Fruit fly (Drosophila melanogaster): ENCODE data around the gene CG9626.

The CG9626 gene

DNA sequence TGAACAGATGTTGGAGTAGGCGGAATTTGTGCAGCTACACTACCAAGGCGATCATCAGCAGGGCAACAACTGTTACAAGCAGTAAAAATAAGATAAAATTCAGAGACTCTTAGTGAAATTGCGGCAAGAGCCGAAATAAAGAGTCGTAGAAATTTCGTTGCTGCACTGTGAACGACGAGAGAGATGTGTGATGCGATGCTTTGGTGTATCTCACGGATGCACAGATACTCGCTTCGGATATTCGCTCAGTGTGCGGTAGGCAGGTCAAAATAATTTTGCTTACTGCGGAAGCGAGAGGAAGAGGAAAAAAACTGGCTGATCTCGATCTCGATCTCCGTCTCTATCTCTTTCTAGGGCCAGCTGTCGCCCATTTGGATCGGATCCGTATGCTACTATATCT, 12.0 kb downstream of the CG9626 start:
- no peak for TF ChIP-seq Clk (GFP tag; optimal IDR thresholded peaks at IDR 0.05)
- TF ChIP-seq Mnt (GFP tag; optimal IDR thresholded peaks at IDR 0.05), result no peak
- TF ChIP-seq CG14711 (tag; optimal IDR thresholded peaks at IDR 0.05), result no peak
- no peak for TF ChIP-seq pad (GFP tag; optimal IDR thresholded peaks at IDR 0.05)
- TF ChIP-seq CG12768 (GFP tag; optimal IDR thresholded peaks at IDR 0.05), result no peak
- no peak for TF ChIP-seq CG11617 (GFP tag; optimal IDR thresholded peaks at IDR 0.05)
- TF ChIP-seq CG7045 (GFP tag; optimal IDR thresholded peaks at IDR 0.05), result no peak
- no peak for TF ChIP-seq bab1 (GFP tag; optimal IDR thresholded peaks at IDR 0.05)
- no peak for TF ChIP-seq Hr96 (GFP tag; optimal IDR thresholded peaks at IDR 0.05)
- no peak for TF ChIP-seq Crg-1 (GFP tag; optimal IDR thresholded peaks at IDR 0.05)
- no peak for TF ChIP-seq cnc (optimal IDR thresholded peaks at IDR 0.05)

DNA sequence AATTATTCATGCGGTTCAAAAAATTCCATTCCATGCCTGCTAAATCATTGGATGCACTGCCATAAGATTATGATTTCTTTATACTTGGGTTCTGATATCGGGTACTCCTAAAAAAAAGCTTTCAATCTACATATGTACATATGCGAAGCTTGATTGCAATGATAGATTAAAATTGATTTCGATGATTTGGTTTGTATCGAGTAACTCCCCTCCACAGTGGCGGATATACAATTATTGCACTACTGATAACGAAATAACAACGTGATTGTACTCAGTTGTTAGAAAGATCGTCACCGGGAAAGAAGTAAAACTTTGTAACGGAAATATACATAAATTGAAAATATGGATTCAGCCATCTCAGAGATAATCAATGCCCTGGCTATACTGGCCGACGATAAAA, 13.1 kb downstream of the CG9626 start, which contains the start of gene Nazo:
Gene Nazo (plus strand): TSS at position 180 of the 400 bp plus-strand sequence.
- TF ChIP-seq cnc (optimal IDR thresholded peaks at IDR 0.05) (no peak), Hr96 (GFP tag; optimal IDR thresholded peaks at IDR 0.05) (no peak)

dm6 chr3R:8285727-8286344, 14.9 kb downstream of the CG9626 start:
- TF ChIP-seq toe (GFP tag; optimal IDR thresholded peaks at IDR 0.05) (no peak), CG11617 (GFP tag; optimal IDR thresholded peaks at IDR 0.05) (no peak), Hr96 (GFP tag; optimal IDR thresholded peaks at IDR 0.05) (no peak), CG14711 (tag; optimal IDR thresholded peaks at IDR 0.05) (no peak), cnc (optimal IDR thresholded peaks at IDR 0.05) (no peak), Clk (GFP tag; optimal IDR thresholded peaks at IDR 0.05) (no peak), kay (GFP tag; ENCODE audit: borderline replicate concordance) (no peak)

DNA sequence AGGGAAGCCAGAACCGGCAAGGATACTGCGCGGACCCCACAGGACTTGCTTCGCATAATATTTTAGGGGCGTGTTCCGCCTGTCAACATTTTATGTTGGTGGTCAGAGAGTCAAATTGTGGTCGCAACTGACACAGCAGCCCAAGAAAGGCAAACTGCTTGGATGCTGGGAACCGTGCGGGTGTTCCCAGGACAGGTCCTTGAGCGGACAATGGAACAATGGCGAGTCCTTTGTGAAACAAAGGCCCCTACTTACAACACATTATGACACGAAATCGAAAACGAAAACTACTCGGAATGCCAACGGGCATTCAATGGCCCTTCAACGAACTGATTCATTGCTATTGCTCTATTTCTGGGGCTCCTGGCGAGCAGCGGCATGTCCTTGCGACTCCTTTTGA, 16.5 kb downstream of the CG9626 start:
- TF ChIP-seq bab1 (GFP tag; optimal IDR thresholded peaks at IDR 0.05), result no peak
- TF ChIP-seq CG12768 (GFP tag; optimal IDR thresholded peaks at IDR 0.05), result no peak
- TF ChIP-seq tj (GFP tag; optimal IDR thresholded peaks at IDR 0.05), result no peak
- no peak for TF ChIP-seq Crg-1 (GFP tag; optimal IDR thresholded peaks at IDR 0.05)
- TF ChIP-seq cic (GFP tag; optimal IDR thresholded peaks at IDR 0.05), result no peak

- TF ChIP-seq ovo (GFP tag; optimal IDR thresholded peaks at IDR 0.05) (no peak), CG12768 (GFP tag; optimal IDR thresholded peaks at IDR 0.05) (no peak), CG14711 (tag; optimal IDR thresholded peaks at IDR 0.05) (no peak), cic (GFP tag; optimal IDR thresholded peaks at IDR 0.05) (no peak), CG33017 (tag; optimal IDR thresholded peaks at IDR 0.05) (no peak), CG7045 (GFP tag; optimal IDR thresholded peaks at IDR 0.05) (no peak), CG11617 (GFP tag; optimal IDR thresholded peaks at IDR 0.05) (no peak), CG7101 (tag; optimal IDR thresholded peaks at IDR 0.05) (no peak), toe (GFP tag; optimal IDR thresholded peaks at IDR 0.05) (no peak), bab1 (GFP tag; optimal IDR thresholded peaks at IDR 0.05) (no peak)
Measured at dm6 chr3R:8282727-8283126, 18.1 kb downstream of the CG9626 start.

DNA sequence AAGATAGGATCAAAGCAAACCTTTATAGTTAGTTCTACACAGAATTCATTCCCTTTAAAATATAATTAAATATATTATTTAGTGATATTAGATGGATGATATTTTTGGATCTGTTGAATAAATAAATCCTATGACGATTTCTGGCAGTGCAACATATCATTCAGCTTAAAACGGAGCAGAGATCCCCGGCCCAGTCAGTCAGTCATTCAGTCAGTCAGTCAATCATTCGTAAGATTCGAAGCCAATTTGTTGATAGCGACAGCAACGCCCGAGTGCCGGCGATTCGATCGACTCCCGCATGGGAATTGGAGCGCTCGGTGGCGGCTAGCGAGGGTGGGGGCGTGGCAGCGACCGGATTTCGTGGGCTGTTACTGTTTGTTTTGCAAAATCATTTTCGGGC, 20.8 kb downstream of the CG9626 start:
- no peak for TF ChIP-seq CG7101 (tag; optimal IDR thresholded peaks at IDR 0.05)
- TF ChIP-seq CG5204 (GFP tag; optimal IDR thresholded peaks at IDR 0.05), result no peak
- TF ChIP-seq ovo (GFP tag; optimal IDR thresholded peaks at IDR 0.05), result no peak
- no peak for TF ChIP-seq pad (GFP tag; optimal IDR thresholded peaks at IDR 0.05)
- TF ChIP-seq Hr96 (GFP tag; optimal IDR thresholded peaks at IDR 0.05), result no peak
- no peak for TF ChIP-seq Crg-1 (GFP tag; optimal IDR thresholded peaks at IDR 0.05)
- TF ChIP-seq CG14711 (tag; optimal IDR thresholded peaks at IDR 0.05), result no peak
- no peak for TF ChIP-seq Mnt (GFP tag; optimal IDR thresholded peaks at IDR 0.05)
- no peak for TF ChIP-seq cic (GFP tag; optimal IDR thresholded peaks at IDR 0.05)
- TF ChIP-seq CG11617 (GFP tag; optimal IDR thresholded peaks at IDR 0.05), result no peak

DNA sequence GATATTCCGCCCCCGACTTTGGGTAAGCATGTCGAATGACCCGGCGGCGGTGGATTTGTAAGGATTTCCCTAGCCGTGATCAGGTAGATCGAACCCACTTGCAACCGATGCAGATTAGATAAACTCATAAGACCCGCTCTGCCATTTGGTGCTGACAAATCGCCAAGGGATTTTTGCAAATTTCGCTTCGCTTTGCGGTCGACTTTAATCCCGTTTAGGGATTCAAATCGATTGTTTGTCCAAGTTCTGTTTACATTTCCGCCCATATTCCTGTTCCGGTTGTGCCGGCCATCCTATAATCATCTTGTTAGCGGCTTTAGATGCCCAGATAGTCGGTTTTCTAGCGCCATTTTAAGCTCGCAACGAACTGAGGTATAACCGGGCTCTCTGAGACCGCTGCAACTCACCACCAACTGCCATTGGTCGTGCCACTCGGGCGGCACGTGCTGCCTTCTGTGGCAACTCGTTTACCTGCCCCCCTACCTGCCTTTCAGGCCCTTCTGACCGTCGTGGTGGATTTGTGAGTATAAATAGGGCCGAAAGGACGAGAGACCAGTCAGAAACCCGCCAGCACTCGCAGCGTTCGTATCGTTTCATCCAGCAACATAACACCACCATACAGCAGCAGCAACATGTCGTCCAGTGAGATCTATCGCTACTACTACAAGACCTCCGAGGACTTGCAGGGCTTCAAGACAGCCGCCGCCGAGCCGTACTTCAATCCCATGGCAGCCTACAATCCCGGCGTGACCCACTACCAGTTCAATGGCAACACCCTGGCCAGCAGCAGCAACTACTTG, 23.1 kb downstream of the CG9626 start, which contains the start of gene ato:
Gene ato (plus strand): TSS at position 559 of the 800 bp plus-strand sequence.
- TF ChIP-seq tj (GFP tag; optimal IDR thresholded peaks at IDR 0.05) (no peak), kay (GFP tag; ENCODE audit: borderline replicate concordance) (no peak), CG33017 (tag; optimal IDR thresholded peaks at IDR 0.05) (no peak), Crg-1 (GFP tag; optimal IDR thresholded peaks at IDR 0.05) (no peak), CG11617 (GFP tag; optimal IDR thresholded peaks at IDR 0.05) (no peak), CG5204 (GFP tag; optimal IDR thresholded peaks at IDR 0.05) (no peak), CG14711 (tag; optimal IDR thresholded peaks at IDR 0.05) (no peak), ovo (GFP tag; optimal IDR thresholded peaks at IDR 0.05) (no peak), CG1620 (GFP tag; optimal IDR thresholded peaks at IDR 0.05) (no peak), cic (GFP tag; optimal IDR thresholded peaks at IDR 0.05) (no peak), CG12768 (GFP tag; optimal IDR thresholded peaks at IDR 0.05) (no peak), bab1 (GFP tag; optimal IDR thresholded peaks at IDR 0.05) (no peak), Hr96 (GFP tag; optimal IDR thresholded peaks at IDR 0.05) (no peak), CG7045 (GFP tag; optimal IDR thresholded peaks at IDR 0.05) (no peak), Clk (GFP tag; optimal IDR thresholded peaks at IDR 0.05) (no peak), toe (GFP tag; optimal IDR thresholded peaks at IDR 0.05) (no peak), pad (GFP tag; optimal IDR thresholded peaks at IDR 0.05) (no peak), CG7101 (tag; optimal IDR thresholded peaks at IDR 0.05) (no peak), Mnt (GFP tag; optimal IDR thresholded peaks at IDR 0.05) (no peak)

Data from whole organism, adult.